Worm (Caenorhabditis elegans): Measurements from ENCODE around the gene nipi-4.

Gene nipi-4

DNA sequence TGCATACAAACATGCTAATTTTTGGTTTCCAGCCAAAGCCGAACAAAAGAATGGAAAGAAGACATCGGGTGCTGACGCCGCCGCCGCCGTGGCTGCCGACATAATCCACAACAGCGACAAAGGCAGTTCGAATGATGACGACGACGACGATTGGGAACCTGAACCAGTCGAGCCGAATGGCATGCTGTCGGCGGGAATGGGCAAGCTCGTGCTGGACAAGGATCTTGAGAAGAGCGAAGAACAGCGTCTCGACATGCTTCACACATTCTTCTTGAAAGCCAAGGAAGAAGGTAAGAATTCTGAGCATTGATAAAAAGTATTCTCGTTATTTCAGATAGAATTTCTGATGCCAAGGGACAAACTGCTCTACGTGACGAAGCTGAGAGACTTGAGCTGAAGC, 14.0 kb downstream of the nipi-4 start:
- TF ChIP-seq R02D3.7 (tag; optimal IDR thresholded peaks at IDR 0.05) (no peak), set-16 (GFP tag; IDR thresholded peaks at IDR 0.05) (peak; percentile 38; the same call in 1 of the 2 replicates)

ce11 chrV:7855382-7855994, 15.1 kb downstream of the nipi-4 start, which contains the start of gene C37C3.2:
Gene C37C3.2, plus strand, starts transcription at chrV:7855944.
- TF ChIP-seq F44E2.7 (GFP tag; IDR thresholded peaks at IDR 0.05): 0 out of 2 replicates have a peak, but pooled peaks have one; percentile 54
- TF ChIP-seq ztf-11 (tag; optimal IDR thresholded peaks at IDR 0.05): no peak
- TF ChIP-seq attf-4 (tag; optimal IDR thresholded peaks at IDR 0.05): no peak
- TF ChIP-seq lin-13 (GFP tag; optimal IDR thresholded peaks at IDR 0.05): no peak
- no peak for TF ChIP-seq hlh-11 (tag; optimal IDR thresholded peaks at IDR 0.05)
- peak; percentile 34 for TF ChIP-seq T20F7.1 (GFP tag; optimal IDR thresholded peaks at IDR 0.05)
- no peak for TF ChIP-seq D1046.2 (GFP tag; IDR thresholded peaks at IDR 0.05)
- no peak for TF ChIP-seq F37D6.2 (tag; optimal IDR thresholded peaks at IDR 0.05)
- TF ChIP-seq arid-1 (GFP tag; conservative IDR thresholded peaks at IDR 0.05): 0 out of 2 replicates have a peak, but pooled peaks have one; percentile 15
- peak; percentile 3; the same call in 1 of the 2 replicates for TF ChIP-seq lin-38 (GFP tag; IDR thresholded peaks at IDR 0.05)
- TF ChIP-seq daf-16 (GFP tag; optimal IDR thresholded peaks at IDR 0.05): no peak
- peak; percentile 8 for TF ChIP-seq daf-16 (tag; optimal IDR thresholded peaks at IDR 0.05)
- peak; percentile 51 for TF ChIP-seq nhr-77 (tag; optimal IDR thresholded peaks at IDR 0.05)
- no peak for TF ChIP-seq dpl-1 (GFP tag; optimal IDR thresholded peaks at IDR 0.05)
- TF ChIP-seq aha-1 (tag): peak; percentile 61
- no peak for TF ChIP-seq dmd-9 (GFP tag; IDR thresholded peaks at IDR 0.05)
- peak; percentile 2 for TF ChIP-seq spr-1 (tag; optimal IDR thresholded peaks at IDR 0.05)
- peak; percentile 8 for TF ChIP-seq hlh-30 (tag; optimal IDR thresholded peaks at IDR 0.05; ENCODE audit: insufficient read depth)
- TF ChIP-seq lin-39 (tag; optimal IDR thresholded peaks at IDR 0.05): no peak
- TF ChIP-seq ama-1 (optimal IDR thresholded peaks at IDR 0.05): no peak
- TF ChIP-seq aly-2 (tag; optimal IDR thresholded peaks at IDR 0.05): no peak
- TF ChIP-seq nhr-28 (tag; optimal IDR thresholded peaks at IDR 0.05): no peak
- TF ChIP-seq egl-43 (GFP tag; IDR thresholded peaks at IDR 0.05): no peak
- no peak for TF ChIP-seq mxl-2 (GFP tag; conservative IDR thresholded peaks at IDR 0.05)
- no peak for TF ChIP-seq ceh-28 (tag; optimal IDR thresholded peaks at IDR 0.05)
- TF ChIP-seq nhr-237 (tag; optimal IDR thresholded peaks at IDR 0.05): no peak
- no peak for TF ChIP-seq ZK546.5 (tag; optimal IDR thresholded peaks at IDR 0.05)
- peak; percentile 19 for TF ChIP-seq duxl-1 (tag; optimal IDR thresholded peaks at IDR 0.05; ENCODE audit: poor library complexity)

DNA sequence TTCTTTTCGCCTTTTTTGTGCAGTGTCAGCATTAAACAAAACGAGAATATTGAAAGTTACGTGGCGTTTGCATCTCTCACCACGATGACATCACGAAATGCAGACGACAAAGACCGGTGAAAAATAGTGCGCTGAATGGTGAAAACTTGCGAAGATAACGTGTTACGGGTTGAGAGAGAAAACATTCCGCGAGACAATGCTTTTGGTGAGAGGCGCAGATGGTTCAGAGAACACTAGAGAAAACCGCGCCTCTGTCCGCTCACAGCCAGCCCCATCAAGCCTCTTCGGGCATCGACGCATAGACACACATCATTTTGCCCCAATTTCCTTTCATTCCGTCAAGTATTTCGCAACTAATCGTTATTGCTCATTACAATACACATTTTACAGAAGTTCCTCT, 16.0 kb downstream of the nipi-4 start, which contains the start of the genes C37C3.9 and C37C3.18:
C37C3.9 (minus strand) TSS at position 98 of the 400 bp plus-strand sequence.
C37C3.18 (plus strand) TSS at position 391 of the 400 bp plus-strand sequence.
- TF ChIP-seq mdl-1 (tag; optimal IDR thresholded peaks at IDR 0.05) (peak; percentile 63 to 78), pqm-1 (tag; optimal IDR thresholded peaks at IDR 0.05) (peak; percentile 26), zip-11 (GFP tag; IDR thresholded peaks at IDR 0.05) (no peak), ces-1 (GFP tag; optimal IDR thresholded peaks at IDR 0.05) (peak; percentile 46), php-3 (GFP tag; IDR thresholded peaks at IDR 0.05) (no peak), gei-8 (GFP tag; optimal IDR thresholded peaks at IDR 0.05) (no peak), lin-15B (tag; optimal IDR thresholded peaks at IDR 0.05) (no peak), ama-1 (optimal IDR thresholded peaks at IDR 0.05) (peak; percentile 48), lin-13 (GFP tag; optimal IDR thresholded peaks at IDR 0.05) (peak; percentile 78), lin-29 (GFP tag; IDR thresholded peaks at IDR 0.05) (no peak), F26F4.8 (GFP tag; conservative IDR thresholded peaks at IDR 0.05) (no peak), hlh-11 (tag; optimal IDR thresholded peaks at IDR 0.05) (peak; percentile 88), mdt-29 (GFP tag; IDR thresholded peaks at IDR 0.05) (no peak), pha-4 (GFP tag; IDR thresholded peaks at IDR 0.05) (0 out of 2 replicates have a peak, but pooled peaks have one; percentile 39), pha-4 (tag; optimal IDR thresholded peaks at IDR 0.05) (no peak), madf-9 (GFP tag; conservative IDR thresholded peaks at IDR 0.05) (no peak), ztf-7 (tag; optimal IDR thresholded peaks at IDR 0.05) (peak; percentile 64), unc-62 (GFP tag; optimal IDR thresholded peaks at IDR 0.05 in 1 of 2) (peak in 1 of 2 experiments; percentile 97), unc-62 (tag; optimal IDR thresholded peaks at IDR 0.05) (no peak), mxl-3 (GFP tag; optimal IDR thresholded peaks at IDR 0.05) (peak; percentile 84), D1046.2 (GFP tag; IDR thresholded peaks at IDR 0.05) (0 out of 2 replicates have a peak, but pooled peaks have one; percentile 63), set-16 (GFP tag; IDR thresholded peaks at IDR 0.05) (peak; percentile 45; the same call in 1 of the 2 replicates), nhr-77 (tag; optimal IDR thresholded peaks at IDR 0.05) (peak; percentile 70), ZK546.5 (tag; optimal IDR thresholded peaks at IDR 0.05) (no peak), F49E8.2 (tag; optimal IDR thresholded peaks at IDR 0.05; ENCODE audit: borderline replicate concordance) (no peak), lin-1 (GFP tag; IDR thresholded peaks at IDR 0.05) (peak; percentile 50; the same call in 1 of the 2 replicates)
